Worm (Caenorhabditis elegans) whole organism, midembryonic: ENCODE results near the gene F36D4.4.

Experiments
- cog-1 ChIP-seq: sonication (generic microtip); optimal IDR thresholded peaks from 2 replicates; lab custom pipeline; 2016; ENCODE audit warnings: missing genetic modification characterization, missing compliant biosample characterization
- flt-1 ChIP-seq: fragments of 200-800 bp; sonication (Bioruptor generic); IDR thresholded peaks from 2 replicates; pipeline ENCODE4 v1.3.6; 2022; ENCODE audit warnings: missing genetic modification characterization, missing compliant biosample characterization
- med-1 ChIP-seq: sonication (generic microtip); optimal IDR thresholded peaks from 2 replicates; lab custom pipeline; 2017; ENCODE audit warnings: missing genetic modification characterization, mild to moderate bottlenecking, missing compliant biosample characterization, antibody characterized with exemption, missing genetic modification reagents; ENCODE audit not compliant: insufficient read depth
- ref-1 ChIP-seq: fragments of 200-800 bp; sonication (Bioruptor generic); conservative IDR thresholded peaks from 2 replicates; pipeline ENCODE4 v1.3.6; 2022; ENCODE audit warnings: missing genetic modification reagents, missing genetic modification characterization, missing compliant biosample characterization
- ztf-23 ChIP-seq: fragments of 200-800 bp; sonication (Bioruptor generic); IDR thresholded peaks from 2 replicates; pipeline ENCODE4 v1.3.6; 2022; ENCODE audit warnings: missing genetic modification reagents, missing genetic modification characterization, missing compliant biosample characterization
- ztf-29 ChIP-seq: fragments of 200-800 bp; sonication (Bioruptor generic); IDR thresholded peaks from 2 replicates; pipeline ENCODE4 v1.3.6; 2022; ENCODE audit warnings: missing genetic modification reagents, missing genetic modification characterization, missing compliant biosample characterization

DNA sequence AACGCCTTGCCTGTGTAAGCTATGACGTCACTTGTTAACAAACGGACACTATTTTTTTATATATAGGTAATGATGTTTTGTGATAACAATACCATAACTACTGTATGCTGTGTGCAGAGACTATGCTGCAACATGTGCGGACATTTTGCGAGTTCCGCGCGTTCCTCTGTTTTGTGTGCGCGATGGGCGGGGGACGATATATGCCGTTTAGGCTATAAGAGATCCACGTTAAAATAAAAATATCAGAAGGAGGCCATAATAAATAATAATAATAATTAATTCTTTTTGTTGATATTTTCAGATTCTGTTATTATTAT is 25.5 kb upstream of the F36D4.4 start:
- TF ChIP-seq cog-1 (tag; lab: Kevin White, UChicago) (no peak), med-1 (GFP tag; lab: Kevin White, UChicago) (no peak), flt-1 (GFP tag; lab: Robert Waterston, UW) (no peak), ztf-23 (GFP tag; lab: Robert Waterston, UW) (no peak), ref-1 (no peak), ztf-29 (GFP tag; lab: Robert Waterston, UW) (no peak)
